Fruit fly (Drosophila melanogaster): ENCODE measurements around the gene trh.

Gene trh

DNA sequence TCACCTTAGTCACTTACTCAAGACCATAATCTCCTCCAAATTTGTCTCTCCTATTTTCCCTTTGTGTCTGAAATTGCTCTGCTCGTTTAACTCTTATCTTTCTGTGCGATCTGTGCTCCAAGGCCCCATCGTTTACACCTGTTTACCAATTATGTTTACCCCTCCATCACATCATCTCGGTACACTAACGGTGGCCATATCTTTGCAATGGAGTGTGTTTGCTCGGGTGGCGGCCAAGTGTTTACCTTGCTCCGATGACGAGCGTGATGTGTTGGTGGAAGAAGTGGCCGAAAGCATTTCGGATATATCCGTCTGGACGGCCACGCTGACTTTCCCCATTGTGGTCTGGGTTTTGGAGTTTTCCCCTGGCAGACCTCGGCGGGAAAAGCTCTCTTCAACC, 47.8 kb upstream of the trh start (continued):
- TF ChIP-seq fkh (GFP tag; optimal IDR thresholded peaks at IDR 0.05): peak; percentile 97
- TF ChIP-seq Eip78C (GFP tag): peak; percentile 85
- TF ChIP-seq CG11902 (GFP tag; optimal IDR thresholded peaks at IDR 0.05): no peak
- peak; percentile 29 for TF ChIP-seq CG8632 (GFP tag; optimal IDR thresholded peaks at IDR 0.05)
- no peak for TF ChIP-seq CG11294 (GFP tag; IDR thresholded peaks at IDR 0.05)
- TF ChIP-seq net (GFP tag; optimal IDR thresholded peaks at IDR 0.05): peak; percentile 39
- TF ChIP-seq pdm3 (GFP tag; optimal IDR thresholded peaks at IDR 0.05): no peak
- no peak for TF ChIP-seq Eip75B (GFP tag; optimal IDR thresholded peaks at IDR 0.05)
- TF ChIP-seq Sox14 (GFP tag; optimal IDR thresholded peaks at IDR 0.05): no peak
- peak; percentile 74 for TF ChIP-seq CG9139 (GFP tag; optimal IDR thresholded peaks at IDR 0.05)
- TF ChIP-seq Ets21C (GFP tag; optimal IDR thresholded peaks at IDR 0.05): no peak
- no peak for TF ChIP-seq fd85E (GFP tag; optimal IDR thresholded peaks at IDR 0.05)
- peak; percentile 67 for TF ChIP-seq CG6854 (GFP tag; optimal IDR thresholded peaks at IDR 0.05)
- TF ChIP-seq CG3919 (GFP tag; optimal IDR thresholded peaks at IDR 0.05): peak; percentile 22
- TF ChIP-seq vri (GFP tag; optimal IDR thresholded peaks at IDR 0.05): peak; percentile 36
- TF ChIP-seq achi (GFP tag; optimal IDR thresholded peaks at IDR 0.05): peak; percentile 2
- TF ChIP-seq CG10631 (GFP tag; optimal IDR thresholded peaks at IDR 0.05): peak; percentile 41
- TF ChIP-seq CG8119 (GFP tag; IDR thresholded peaks at IDR 0.05): peak; percentile 34; the same call in 1 of the 3 replicates

- no peak for TF ChIP-seq vri (GFP tag; optimal IDR thresholded peaks at IDR 0.05)
- no peak for TF ChIP-seq CG8319 (GFP tag; optimal IDR thresholded peaks at IDR 0.05)
- TF ChIP-seq lz (GFP tag; optimal IDR thresholded peaks at IDR 0.05): no peak
- TF ChIP-seq CG8119 (GFP tag; IDR thresholded peaks at IDR 0.05): no peak
- TF ChIP-seq topi (GFP tag; optimal IDR thresholded peaks at IDR 0.05): no peak
- TF ChIP-seq CG10631 (GFP tag; optimal IDR thresholded peaks at IDR 0.05): no peak
- no peak for TF ChIP-seq CG6163 (GFP tag; IDR thresholded peaks at IDR 0.05)
Observed at dm6 chr3L:439538-439937, 47.1 kb upstream of the trh start.

- TF ChIP-seq CG8319 (GFP tag; optimal IDR thresholded peaks at IDR 0.05): no peak
- TF ChIP-seq CG6276 (GFP tag; optimal IDR thresholded peaks at IDR 0.05): no peak
- TF ChIP-seq Smox (GFP tag; optimal IDR thresholded peaks at IDR 0.05): no peak
- no peak for TF ChIP-seq CG11902 (GFP tag; optimal IDR thresholded peaks at IDR 0.05)
- no peak for TF ChIP-seq CG10669 (GFP tag; optimal IDR thresholded peaks at IDR 0.05)
- TF ChIP-seq eg (GFP tag; IDR thresholded peaks at IDR 0.05): no peak
- TF ChIP-seq Ets96B (tag; optimal IDR thresholded peaks at IDR 0.05): no peak
- no peak for TF ChIP-seq CG7368 (GFP tag; optimal IDR thresholded peaks at IDR 0.05)
- TF ChIP-seq ss (GFP tag; optimal IDR thresholded peaks at IDR 0.05): no peak
- no peak for TF ChIP-seq Hr39 (GFP tag; optimal IDR thresholded peaks at IDR 0.05)
- no peak for TF ChIP-seq CG1621 (tag; optimal IDR thresholded peaks at IDR 0.05)
- TF ChIP-seq Eip78C (GFP tag): no peak
- no peak for TF ChIP-seq CG6792 (GFP tag; optimal IDR thresholded peaks at IDR 0.05)
- no peak for TF ChIP-seq Eip93F (GFP tag; optimal IDR thresholded peaks at IDR 0.05)
- no peak for TF ChIP-seq acj6 (GFP tag; optimal IDR thresholded peaks at IDR 0.05)
- TF ChIP-seq Sox102F (GFP tag; optimal IDR thresholded peaks at IDR 0.05): no peak
- TF ChIP-seq CG10631 (GFP tag; optimal IDR thresholded peaks at IDR 0.05): no peak
- TF ChIP-seq CG9139 (GFP tag; optimal IDR thresholded peaks at IDR 0.05): no peak
- no peak for TF ChIP-seq CG6854 (GFP tag; optimal IDR thresholded peaks at IDR 0.05)
Observed at dm6 chr3L:438297-438696, 45.9 kb upstream of the trh start.

- TF ChIP-seq eg (GFP tag; IDR thresholded peaks at IDR 0.05): 0 out of 3 replicates have a peak, but pooled peaks have one; percentile 7
- peak; percentile 50 for TF ChIP-seq Blimp-1 (GFP tag; optimal IDR thresholded peaks at IDR 0.05)
- no peak for TF ChIP-seq ss (GFP tag; optimal IDR thresholded peaks at IDR 0.05)
Observed at dm6 chr3L:437607-438006, 45.2 kb upstream of the trh start.

Measured in whole organism, prepupa.